Fruit fly (Drosophila melanogaster): ENCODE measurements around the gene CG32751.

dm6 chrX:6193183-6193810, 5.2 kb downstream of the CG32751 start:
- TF ChIP-seq EcR (GFP tag; optimal IDR thresholded peaks at IDR 0.05) (no peak), psq (optimal IDR thresholded peaks at IDR 0.05) (no peak)
